Worm (Caenorhabditis elegans): ENCODE data around the gene spr-3.

Gene spr-3

DNA sequence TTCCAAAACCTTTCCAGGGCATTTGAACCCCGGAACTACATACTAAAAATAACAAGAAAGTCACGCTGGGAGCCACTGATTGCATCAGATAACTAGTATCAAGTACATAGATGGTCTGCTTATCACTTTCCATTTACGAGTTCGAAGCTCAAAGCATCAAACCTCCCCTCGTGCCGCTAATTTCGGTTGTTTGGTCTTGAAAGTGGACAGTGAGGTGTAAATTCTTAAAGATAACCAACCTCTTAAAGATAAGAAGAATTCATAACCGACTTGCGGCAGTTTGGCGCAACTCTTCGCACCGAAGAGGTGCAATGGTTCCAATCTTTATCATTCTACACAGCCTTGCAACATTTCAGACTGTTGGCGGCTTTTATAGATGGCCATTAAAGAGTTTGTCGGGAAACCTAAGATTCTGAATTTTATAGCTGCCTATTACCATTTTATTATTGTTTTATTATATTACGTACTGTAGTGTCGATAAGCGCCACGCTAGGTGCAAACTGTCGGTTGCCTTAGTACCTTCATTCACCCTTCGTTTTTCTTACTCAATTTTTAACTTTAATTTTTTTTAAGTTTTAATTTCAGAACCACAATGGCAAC is 50.9 kb downstream of the spr-3 start, which contains the start of gene amt-4:
TSS of gene amt-4 (plus strand) at position 586 of the 600 bp plus-strand sequence.
- TF ChIP-seq flh-1 (GFP tag; optimal IDR thresholded peaks at IDR 0.05) (no peak), lin-32 (GFP tag; optimal IDR thresholded peaks at IDR 0.05) (no peak), mep-1 (tag; optimal IDR thresholded peaks at IDR 0.05) (no peak), nhr-2 (tag; optimal IDR thresholded peaks at IDR 0.05) (no peak), nhr-76 (tag; optimal IDR thresholded peaks at IDR 0.05) (no peak), lin-13 (tag; optimal IDR thresholded peaks at IDR 0.05) (no peak)

Data from whole organism, mixed stage, embryonic.